Fruit fly (Drosophila melanogaster): ENCODE data around the gene PVRAP.

Gene PVRAP

dm6 chr3L:5988675-5989074 is 8.3 kb upstream of the PVRAP start (continued):
- TF ChIP-seq ewg (GFP tag; optimal IDR thresholded peaks at IDR 0.05) (peak; percentile 11), kni (GFP tag; optimal IDR thresholded peaks at IDR 0.05) (no peak), ssp (GFP tag; IDR thresholded peaks at IDR 0.05) (peak; percentile 55), Max (GFP tag; optimal IDR thresholded peaks at IDR 0.05) (peak; percentile 16), dmrt99B (tag; optimal IDR thresholded peaks at IDR 0.05) (peak; percentile 69), sob (GFP tag; IDR thresholded peaks at IDR 0.05) (0 out of 2 replicates have a peak, but pooled peaks have one; percentile 29), CG12744 (GFP tag; optimal IDR thresholded peaks at IDR 0.05) (no peak), CG1602 (GFP tag; optimal IDR thresholded peaks at IDR 0.05) (no peak), CG7271 (tag; optimal IDR thresholded peaks at IDR 0.05) (no peak), CG6813 (GFP tag; optimal IDR thresholded peaks at IDR 0.05) (peak; percentile 43), onecut (GFP tag; IDR thresholded peaks at IDR 0.05) (peak; percentile 70), CG30431 (GFP tag; optimal IDR thresholded peaks at IDR 0.05) (peak; percentile 13), CG10209 (GFP tag; optimal IDR thresholded peaks at IDR 0.05) (peak; percentile 30), CG12942 (GFP tag; optimal IDR thresholded peaks at IDR 0.05) (no peak), Side (GFP tag; optimal IDR thresholded peaks at IDR 0.05) (peak; percentile 35), CG6654 (GFP tag; optimal IDR thresholded peaks at IDR 0.05) (peak; percentile 9), yki (optimal IDR thresholded peaks at IDR 0.05) (no peak), grn (GFP tag; optimal IDR thresholded peaks at IDR 0.05) (no peak), CG6765 (GFP tag; optimal IDR thresholded peaks at IDR 0.05) (no peak), CG6689 (GFP tag; IDR thresholded peaks at IDR 0.05) (peak; percentile 48), CG33557 (GFP tag; optimal IDR thresholded peaks at IDR 0.05) (peak; percentile 18), Opbp (GFP tag; IDR thresholded peaks at IDR 0.05; ENCODE audit: partially characterized antibody) (no peak), tna (GFP tag; IDR thresholded peaks at IDR 0.05; ENCODE audit: partially characterized antibody) (no peak), CG12155 (GFP tag; optimal IDR thresholded peaks at IDR 0.05) (no peak), fd96Cb (tag; optimal IDR thresholded peaks at IDR 0.05) (peak; percentile 77), tgo (GFP tag; IDR thresholded peaks at IDR 0.05) (peak; percentile 41; the same call in 2 of the 3 replicates), Eip74EF (GFP tag; optimal IDR thresholded peaks at IDR 0.05) (no peak), NfI (GFP tag; optimal IDR thresholded peaks at IDR 0.05) (no peak), Hr39 (optimal IDR thresholded peaks at IDR 0.05) (no peak), CG18476 (GFP tag; optimal IDR thresholded peaks at IDR 0.05) (no peak), dmrt11E (tag; optimal IDR thresholded peaks at IDR 0.05) (peak; percentile 70), CG31388 (GFP tag; optimal IDR thresholded peaks at IDR 0.05) (peak; percentile 19), pfk (GFP tag; optimal IDR thresholded peaks at IDR 0.05) (no peak), CG11723 (GFP tag; optimal IDR thresholded peaks at IDR 0.05) (no peak), CG10565 (GFP tag; optimal IDR thresholded peaks at IDR 0.05) (no peak), CG7963 (GFP tag; IDR thresholded peaks at IDR 0.05; ENCODE audit: partially characterized antibody) (no peak), CTCF (GFP tag; optimal IDR thresholded peaks at IDR 0.05) (no peak), CG18262 (tag; optimal IDR thresholded peaks at IDR 0.05) (peak; percentile 62), CG1233 (GFP tag; optimal IDR thresholded peaks at IDR 0.05) (peak; percentile 20), Oaz (GFP tag; IDR thresholded peaks at IDR 0.05) (no peak), CG16815 (GFP tag; optimal IDR thresholded peaks at IDR 0.05) (peak; percentile 33), dati (GFP tag; IDR thresholded peaks at IDR 0.05) (peak; percentile 53; the same call in 1 of the 2 replicates), CG10959 (GFP tag; IDR thresholded peaks at IDR 0.05) (peak; percentile 90), jumu (GFP tag; optimal IDR thresholded peaks at IDR 0.05) (peak; percentile 22), Doc2 (GFP tag; IDR thresholded peaks at IDR 0.05) (no peak), rib (GFP tag; IDR thresholded peaks at IDR 0.05) (no peak), ap (GFP tag; IDR thresholded peaks at IDR 0.05) (peak; percentile 32; the same call in 1 of the 2 replicates), ranshi (GFP tag; IDR thresholded peaks at IDR 0.05) (peak; percentile 75; the same call in 1 of the 2 replicates), z (GFP tag; IDR thresholded peaks at IDR 0.05) (no peak), CG2712 (tag; optimal IDR thresholded peaks at IDR 0.05) (peak; percentile 79), ato (GFP tag; IDR thresholded peaks at IDR 0.05; ENCODE audit: partially characterized antibody) (no peak), CG2116 (GFP tag; optimal IDR thresholded peaks at IDR 0.05) (no peak)

Measured in whole organism, embryonic.